Fruit fly (Drosophila melanogaster): Measurements from ENCODE around the gene CG6040.

CG6040 gene

dm6 chr3R:19164873-19165456 is 68.2 kb downstream of the CG6040 start:
- TF ChIP-seq ovo (GFP tag; optimal IDR thresholded peaks at IDR 0.05), result no peak
- TF ChIP-seq CG5204 (GFP tag; optimal IDR thresholded peaks at IDR 0.05), result peak; percentile 21
- peak; percentile 26 for TF ChIP-seq kay (GFP tag; ENCODE audit: borderline replicate concordance)
- no peak for TF ChIP-seq CG14711 (tag; optimal IDR thresholded peaks at IDR 0.05)
- no peak for TF ChIP-seq pad (GFP tag; optimal IDR thresholded peaks at IDR 0.05)

- TF ChIP-seq tj (GFP tag; optimal IDR thresholded peaks at IDR 0.05) (peak; percentile 64), CG7101 (tag; optimal IDR thresholded peaks at IDR 0.05) (no peak), bab1 (GFP tag; optimal IDR thresholded peaks at IDR 0.05) (peak; percentile 5), Mnt (GFP tag; optimal IDR thresholded peaks at IDR 0.05) (peak; percentile 30), ovo (GFP tag; optimal IDR thresholded peaks at IDR 0.05) (no peak), CG7045 (GFP tag; optimal IDR thresholded peaks at IDR 0.05) (no peak), CG14711 (tag; optimal IDR thresholded peaks at IDR 0.05) (no peak), kay (GFP tag; ENCODE audit: borderline replicate concordance) (no peak), Clk (GFP tag; optimal IDR thresholded peaks at IDR 0.05) (no peak), CG33017 (tag; optimal IDR thresholded peaks at IDR 0.05) (no peak), Hr96 (GFP tag; optimal IDR thresholded peaks at IDR 0.05) (no peak), toe (GFP tag; optimal IDR thresholded peaks at IDR 0.05) (no peak), pad (GFP tag; optimal IDR thresholded peaks at IDR 0.05) (no peak), cic (GFP tag; optimal IDR thresholded peaks at IDR 0.05) (peak; percentile 35), Crg-1 (GFP tag; optimal IDR thresholded peaks at IDR 0.05) (no peak)
These were observed 68.9 kb downstream of the CG6040 start for dm6 chr3R:19165620-19166055.

- no peak for TF ChIP-seq CG14711 (tag; optimal IDR thresholded peaks at IDR 0.05)
- TF ChIP-seq tj (GFP tag; optimal IDR thresholded peaks at IDR 0.05), result peak; percentile 79
These were observed 69.5 kb downstream of the CG6040 start for dm6 chr3R:19166077-19166778.

- TF ChIP-seq CG33017 (tag; optimal IDR thresholded peaks at IDR 0.05), result no peak
- no peak for TF ChIP-seq ovo (GFP tag; optimal IDR thresholded peaks at IDR 0.05)
- TF ChIP-seq tj (GFP tag; optimal IDR thresholded peaks at IDR 0.05), result peak; percentile 100
- peak; percentile 31 for TF ChIP-seq CG14711 (tag; optimal IDR thresholded peaks at IDR 0.05)
These were observed 70.8 kb downstream of the CG6040 start for dm6 chr3R:19167521-19167920.

- TF ChIP-seq CG1620 (GFP tag; optimal IDR thresholded peaks at IDR 0.05) (no peak), CG7101 (tag; optimal IDR thresholded peaks at IDR 0.05) (no peak), Crg-1 (GFP tag; optimal IDR thresholded peaks at IDR 0.05) (no peak), bab1 (GFP tag; optimal IDR thresholded peaks at IDR 0.05) (no peak), CG33017 (tag; optimal IDR thresholded peaks at IDR 0.05) (no peak), cnc (optimal IDR thresholded peaks at IDR 0.05) (no peak), tj (GFP tag; optimal IDR thresholded peaks at IDR 0.05) (no peak), Clk (GFP tag; optimal IDR thresholded peaks at IDR 0.05) (no peak), toe (GFP tag; optimal IDR thresholded peaks at IDR 0.05) (no peak), CG11617 (GFP tag; optimal IDR thresholded peaks at IDR 0.05) (no peak)
These were observed 77.8 kb downstream of the CG6040 start for dm6 chr3R:19174512-19174911.

dm6 chr3R:19176700-19177099 is 79.9 kb downstream of the CG6040 start, which contains the start of gene CG14282:
CG14282 (plus strand) TSS chr3R:19177000.
- TF ChIP-seq CG7045 (GFP tag; optimal IDR thresholded peaks at IDR 0.05) (no peak), pad (GFP tag; optimal IDR thresholded peaks at IDR 0.05) (no peak), toe (GFP tag; optimal IDR thresholded peaks at IDR 0.05) (no peak), cnc (optimal IDR thresholded peaks at IDR 0.05) (no peak), CG33017 (tag; optimal IDR thresholded peaks at IDR 0.05) (no peak), CG12768 (GFP tag; optimal IDR thresholded peaks at IDR 0.05) (no peak), CG11617 (GFP tag; optimal IDR thresholded peaks at IDR 0.05) (no peak), CG7101 (tag; optimal IDR thresholded peaks at IDR 0.05) (no peak), Mnt (GFP tag; optimal IDR thresholded peaks at IDR 0.05) (no peak), CG5204 (GFP tag; optimal IDR thresholded peaks at IDR 0.05) (no peak), bab1 (GFP tag; optimal IDR thresholded peaks at IDR 0.05) (no peak), Hr96 (GFP tag; optimal IDR thresholded peaks at IDR 0.05) (no peak), kay (GFP tag; ENCODE audit: borderline replicate concordance) (no peak), Crg-1 (GFP tag; optimal IDR thresholded peaks at IDR 0.05) (no peak)

- TF ChIP-seq CG7101 (tag; optimal IDR thresholded peaks at IDR 0.05), result peak; percentile 16
- no peak for TF ChIP-seq cic (GFP tag; optimal IDR thresholded peaks at IDR 0.05)
- TF ChIP-seq CG33017 (tag; optimal IDR thresholded peaks at IDR 0.05), result no peak
- TF ChIP-seq Hr96 (GFP tag; optimal IDR thresholded peaks at IDR 0.05), result peak; percentile 20
- TF ChIP-seq tj (GFP tag; optimal IDR thresholded peaks at IDR 0.05), result peak; percentile 82
- TF ChIP-seq bab1 (GFP tag; optimal IDR thresholded peaks at IDR 0.05), result peak; percentile 24
- peak; percentile 41 for TF ChIP-seq Crg-1 (GFP tag; optimal IDR thresholded peaks at IDR 0.05)
- TF ChIP-seq kay (GFP tag; ENCODE audit: borderline replicate concordance), result peak; percentile 53
These were observed 83.6 kb downstream of the CG6040 start, which contains the start of the genes CG5555 and myd for dm6 chr3R:19180263-19180893. CG5555 (minus strand) TSS chr3R:19180538. myd (plus strand) TSS chr3R:19180659.

Data from whole organism, adult.